Fruit fly (Drosophila melanogaster) whole organism, pupa: Measurements from ENCODE around the gene CG45045.

ENCODE experiments used
- CG10348 ChIP-seq: fragments of 200-800 bp; sonication (Bioruptor generic); IDR thresholded peaks from 2 replicates; pipeline ENCODE4 v1.3.6; 2022; ENCODE audit warnings: missing biosample characterization, missing genetic modification characterization
- CG12605 ChIP-seq: fragments of 200-800 bp; sonication (Bioruptor generic); IDR thresholded peaks from 2 replicates; pipeline ENCODE4 v1.3.6; 2022; ENCODE audit warnings: missing biosample characterization, missing genetic modification characterization
- CG13204 ChIP-seq: fragments of 200-800 bp; sonication (Bioruptor generic); optimal IDR thresholded peaks from 2 replicates; lab custom pipeline; 2018; ENCODE audit warnings: missing biosample characterization, mild to moderate bottlenecking, missing genetic modification characterization, moderate library complexity
- CG14655 ChIP-seq: fragments of 200-800 bp; sonication (Bioruptor generic); optimal IDR thresholded peaks from 3 replicates; lab custom pipeline; 2017; ENCODE audit warnings: mild to moderate bottlenecking, missing biosample characterization, missing genetic modification reagents, missing genetic modification characterization
- CG15710 ChIP-seq: fragments of 200-800 bp; sonication (Bioruptor generic); optimal IDR thresholded peaks from 2 replicates; lab custom pipeline; 2018; ENCODE audit warnings: missing biosample characterization, mild to moderate bottlenecking, missing genetic modification characterization, moderate library complexity
- CG17806 ChIP-seq: fragments of 200-800 bp; sonication (Bioruptor generic); optimal IDR thresholded peaks from 2 replicates; lab custom pipeline; 2018; ENCODE audit warnings: missing biosample characterization, mild to moderate bottlenecking, missing genetic modification characterization, moderate library complexity
- CG32121 ChIP-seq: fragments of 200-800 bp; sonication (Bioruptor generic); IDR thresholded peaks from 2 replicates; pipeline ENCODE4 v1.3.6; 2022; ENCODE audit warnings: missing biosample characterization, missing genetic modification characterization
- CG34367 ChIP-seq: fragments of 200-800 bp; sonication (Bioruptor generic); optimal IDR thresholded peaks from 2 replicates; lab custom pipeline; 2018; ENCODE audit warnings: missing biosample characterization, mild to moderate bottlenecking, missing genetic modification characterization
- CG4496 ChIP-seq: fragments of 200-800 bp; sonication (Bioruptor generic); IDR thresholded peaks from 3 replicates; pipeline ENCODE4 v1.3.6; 2022; ENCODE audit warnings: missing biosample characterization, missing genetic modification characterization
- CG8159 ChIP-seq: fragments of 200-800 bp; sonication (Bioruptor generic); optimal IDR thresholded peaks from 3 replicates; lab custom pipeline; 2018; ENCODE audit warnings: missing biosample characterization, mild to moderate bottlenecking, missing genetic modification characterization, moderate library complexity
- CG8301 ChIP-seq: fragments of 200-800 bp; sonication (Bioruptor generic); optimal IDR thresholded peaks from 2 replicates; lab custom pipeline; 2018; ENCODE audit warnings: missing biosample characterization, mild to moderate bottlenecking, missing genetic modification characterization
- CG9948 ChIP-seq: fragments of 200-800 bp; sonication (Bioruptor generic); optimal IDR thresholded peaks from 2 replicates; lab custom pipeline; 2018; ENCODE audit warnings: missing biosample characterization, mild to moderate bottlenecking, missing genetic modification characterization, moderate library complexity
- D1 ChIP-seq: fragments of 200-800 bp; sonication (Bioruptor generic); optimal IDR thresholded peaks from 2 replicates; lab custom pipeline; 2018; ENCODE audit warnings: missing biosample characterization, mild to moderate bottlenecking, missing genetic modification characterization, moderate library complexity
- EcR ChIP-seq: fragments of 200-800 bp; sonication (Bioruptor generic); optimal IDR thresholded peaks from 3 replicates; lab custom pipeline; 2019; ENCODE audit warnings: missing biosample characterization, missing genetic modification characterization, mild to moderate bottlenecking, moderate library complexity, missing genetic modification reagents
- Ets98B ChIP-seq: fragments of 200-800 bp; sonication (Bioruptor generic); IDR thresholded peaks from 2 replicates; pipeline ENCODE4 v1.3.6; 2022; ENCODE audit warnings: missing biosample characterization, missing genetic modification characterization
- Pif1A ChIP-seq: fragments of 200-800 bp; sonication (Bioruptor generic); optimal IDR thresholded peaks from 3 replicates; lab custom pipeline; 2016; ENCODE audit warnings: missing biosample characterization, missing genetic modification characterization
- Pif1B ChIP-seq: fragments of 200-800 bp; sonication (Bioruptor generic); optimal IDR thresholded peaks from 3 replicates; lab custom pipeline; 2016; ENCODE audit warnings: missing biosample characterization, missing genetic modification characterization
- Snoo ChIP-seq: fragments of 200-800 bp; sonication (Bioruptor generic); optimal IDR thresholded peaks from 3 replicates; lab custom pipeline; 2017; ENCODE audit warnings: missing biosample characterization, mild to moderate bottlenecking, missing genetic modification characterization, inconsistent platforms
- fd96Ca ChIP-seq: fragments of 200-800 bp; sonication (Bioruptor generic); IDR thresholded peaks from 3 replicates; pipeline ENCODE4 v1.3.6; 2022; ENCODE audit warnings: missing biosample characterization, missing genetic modification characterization
- gl ChIP-seq: fragments of 200-800 bp; sonication (Bioruptor generic); optimal IDR thresholded peaks from 2 replicates; lab custom pipeline; 2018; ENCODE audit warnings: missing biosample characterization, mild to moderate bottlenecking, missing genetic modification characterization
- rn ChIP-seq: fragments of 200-800 bp; sonication (Bioruptor generic); IDR thresholded peaks from 2 replicates; pipeline ENCODE4 v1.3.6; 2022; ENCODE audit warnings: missing biosample characterization, missing genetic modification characterization

The CG45045 gene

DNA sequence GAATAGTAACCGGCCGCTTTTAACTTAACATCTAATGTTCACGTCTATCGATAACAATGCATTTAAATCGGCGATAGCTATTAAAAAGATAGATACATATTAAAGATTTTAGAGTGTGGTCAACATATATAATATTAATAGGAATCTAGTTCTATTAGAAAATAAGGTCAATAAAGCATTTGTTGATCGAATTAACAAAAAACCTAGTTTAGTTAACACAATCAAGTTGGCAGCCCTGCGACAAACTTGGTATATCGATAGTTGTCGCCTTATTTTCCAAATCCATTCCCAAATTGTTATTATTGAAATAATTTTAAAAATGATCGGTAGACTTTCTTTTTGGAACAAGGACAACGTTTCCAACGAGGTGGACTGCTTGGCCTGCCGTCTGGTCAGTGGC lies 17.5 kb downstream of the CG45045 start, which contains the start of the genes CG31251 and CG31360:
Gene CG31251 (minus strand): TSS at position 62 of the 400 bp plus-strand sequence.
Gene CG31360 (plus strand): TSS at position 244 of the 400 bp plus-strand sequence.
- TF ChIP-seq CG15710 (tag; lab: Kevin White, UChicago) = peak; percentile 0
- no peak for TF ChIP-seq gl (tag; lab: Kevin White, UChicago)

DNA sequence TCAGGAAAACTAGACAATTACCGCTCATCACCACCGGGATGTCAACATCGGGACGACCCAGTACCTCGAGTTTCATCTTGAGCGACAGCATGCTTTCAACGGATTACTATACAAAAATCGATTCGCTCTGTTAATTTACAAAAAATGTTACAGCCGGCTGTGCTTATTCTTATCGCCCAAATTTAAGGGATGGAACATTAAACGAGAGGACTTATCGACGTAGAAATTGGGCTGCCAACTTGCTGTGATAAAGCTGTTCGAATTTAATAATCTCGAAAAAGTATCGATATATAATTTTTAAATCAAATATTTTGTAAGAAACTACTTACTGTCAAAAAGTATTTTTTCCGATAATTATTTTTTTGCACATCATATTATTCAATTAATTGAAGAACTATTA lies 19.5 kb downstream of the CG45045 start, which contains the start of gene CG31249:
Gene CG31249 (minus strand): TSS at position 197 of the 400 bp plus-strand sequence.
- TF ChIP-seq CG14655 (no peak), CG10348 (GFP tag; lab: Robert Waterston, UW) (no peak), CG34367 (tag; lab: Kevin White, UChicago) (no peak), Ets98B (no peak), CG32121 (GFP tag; lab: Robert Waterston, UW) (no peak), Pif1A (GFP tag; lab: Kevin White, UChicago) (no peak), CG13204 (GFP tag; lab: Kevin White, UChicago) (no peak), EcR (no peak), D1 (tag; lab: Kevin White, UChicago) (no peak)
- TF ChIP-seq, all 21 proteins: peak for 0

- TF ChIP-seq EcR (no peak), CG17806 (no peak), CG15710 (tag; lab: Kevin White, UChicago) (no peak), CG13204 (GFP tag; lab: Kevin White, UChicago) (no peak), fd96Ca (GFP tag; lab: Robert Waterston, UW) (no peak), CG32121 (GFP tag; lab: Robert Waterston, UW) (no peak), CG14655 (no peak), Snoo (tag; lab: Kevin White, UChicago) (no peak), CG4496 (no peak; the same call in 2 of the 3 replicates), Pif1A (GFP tag; lab: Kevin White, UChicago) (no peak), CG8159 (tag; lab: Kevin White, UChicago) (no peak), Ets98B (no peak)
These were observed 32.6 kb downstream of the CG45045 start for dm6 chr3R:17699891-17700487.

- TF ChIP-seq Pif1B (GFP tag; lab: Kevin White, UChicago) = peak; percentile 98
- TF ChIP-seq CG34367 (tag; lab: Kevin White, UChicago) = peak; percentile 96
- peak; percentile 98 for TF ChIP-seq CG14655
- TF ChIP-seq CG15710 (tag; lab: Kevin White, UChicago) = peak; percentile 99
- no peak for TF ChIP-seq D1 (tag; lab: Kevin White, UChicago)
- peak; percentile 75 for TF ChIP-seq EcR
- TF ChIP-seq CG32121 (GFP tag; lab: Robert Waterston, UW) = peak; percentile 98
- TF ChIP-seq CG12605 (GFP tag; lab: Robert Waterston, UW) = peak; percentile 95
- TF ChIP-seq CG17806 = peak; percentile 99
- TF ChIP-seq Snoo (tag; lab: Kevin White, UChicago) = peak; percentile 98
- TF ChIP-seq CG4496 = peak; percentile 96
- peak; percentile 97 for TF ChIP-seq CG8301
- TF ChIP-seq fd96Ca (GFP tag; lab: Robert Waterston, UW) = peak; percentile 96
- peak; percentile 96 for TF ChIP-seq Pif1A (GFP tag; lab: Kevin White, UChicago)
- peak; percentile 94 for TF ChIP-seq rn (GFP tag; lab: Robert Waterston, UW)
- peak; percentile 89 for TF ChIP-seq gl (tag; lab: Kevin White, UChicago)
- peak; percentile 100 for TF ChIP-seq CG13204 (GFP tag; lab: Kevin White, UChicago)
- TF ChIP-seq CG8159 (tag; lab: Kevin White, UChicago) = peak; percentile 99
- peak; percentile 83 for TF ChIP-seq CG10348 (GFP tag; lab: Robert Waterston, UW)
- TF ChIP-seq CG9948 = peak; percentile 99
- peak; percentile 97 for TF ChIP-seq Ets98B
These were observed 33.2 kb downstream of the CG45045 start for dm6 chr3R:17700488-17701130.

dm6 chr3R:17701131-17701593 lies 33.8 kb downstream of the CG45045 start:
- no peak for TF ChIP-seq Pif1B (GFP tag; lab: Kevin White, UChicago)
- no peak for TF ChIP-seq D1 (tag; lab: Kevin White, UChicago)
- 0 out of 2 replicates have a peak, but pooled peaks have one; percentile 56 for TF ChIP-seq CG32121 (GFP tag; lab: Robert Waterston, UW)
- no peak for TF ChIP-seq Snoo (tag; lab: Kevin White, UChicago)
- no peak for TF ChIP-seq CG34367 (tag; lab: Kevin White, UChicago)
- no peak for TF ChIP-seq Pif1A (GFP tag; lab: Kevin White, UChicago)
- no peak for TF ChIP-seq rn (GFP tag; lab: Robert Waterston, UW)
- no peak for TF ChIP-seq CG17806
- TF ChIP-seq CG8159 (tag; lab: Kevin White, UChicago) = no peak
- TF ChIP-seq CG14655 = no peak
- peak; percentile 48 for TF ChIP-seq CG12605 (GFP tag; lab: Robert Waterston, UW)
- no peak; the same call in 1 of the 2 replicates for TF ChIP-seq Ets98B
- TF ChIP-seq CG4496 = no peak
- peak; percentile 17 for TF ChIP-seq CG15710 (tag; lab: Kevin White, UChicago)
- TF ChIP-seq fd96Ca (GFP tag; lab: Robert Waterston, UW) = 0 out of 3 replicates have a peak, but pooled peaks have one; percentile 5
- TF ChIP-seq EcR = peak; percentile 75
- TF ChIP-seq CG13204 (GFP tag; lab: Kevin White, UChicago) = peak; percentile 94
- no peak for TF ChIP-seq CG10348 (GFP tag; lab: Robert Waterston, UW)
